Fruit fly (Drosophila melanogaster) whole organism, embryonic: ENCODE measurements around the gene CG7685.

ENCODE experiments used
- Atf3 ChIP-seq: fragments of 200-800 bp; sonication (Bioruptor generic); optimal IDR thresholded peaks from 3 replicates; lab custom pipeline; 2016; ENCODE audit warnings: missing biosample characterization, missing genetic modification characterization
- Blimp-1 ChIP-seq: fragments of 200-800 bp; sonication (Bioruptor generic); optimal IDR thresholded peaks from 3 replicates; lab custom pipeline; 2018; ENCODE audit warnings: missing biosample characterization, missing genetic modification characterization, mild to moderate bottlenecking, moderate library complexity, missing genetic modification reagents
- CG11085 ChIP-seq: fragments of 200-800 bp; sonication (Bioruptor generic); IDR thresholded peaks from 2 replicates; pipeline ENCODE4 v1.3.6; 2022; ENCODE audit warnings: missing biosample characterization, missing genetic modification characterization
- CG12219 ChIP-seq: fragments of 200-800 bp; sonication (Bioruptor generic); optimal IDR thresholded peaks from 3 replicates; lab custom pipeline; 2018; ENCODE audit warnings: missing biosample characterization, mild to moderate bottlenecking, missing genetic modification characterization
- CG12299 ChIP-seq: fragments of 200-800 bp; sonication (Bioruptor generic); optimal IDR thresholded peaks from 2 replicates; lab custom pipeline; 2018; ENCODE audit warnings: missing biosample characterization, mild to moderate bottlenecking, missing genetic modification characterization
- CG1233 ChIP-seq: fragments of 200-800 bp; sonication (Bioruptor generic); optimal IDR thresholded peaks from 4 replicates; lab custom pipeline; 2018; ENCODE audit warnings: missing biosample characterization, mild to moderate bottlenecking, missing genetic modification characterization
- CG12942 ChIP-seq: fragments of 200-800 bp; sonication (Bioruptor generic); optimal IDR thresholded peaks from 3 replicates; lab custom pipeline; 2016; ENCODE audit warnings: missing biosample characterization, missing genetic modification characterization
- CG15479 ChIP-seq: fragments of 200-800 bp; sonication (Bioruptor generic); optimal IDR thresholded peaks from 3 replicates; lab custom pipeline; 2019; ENCODE audit warnings: missing biosample characterization, mild to moderate bottlenecking, missing genetic modification characterization, moderate library complexity
- CG18476 ChIP-seq: fragments of 200-800 bp; sonication (Bioruptor generic); optimal IDR thresholded peaks from 2 replicates; lab custom pipeline; 2016; ENCODE audit warnings: missing biosample characterization, mild to moderate bottlenecking, missing genetic modification characterization
- CG6765 ChIP-seq: fragments of 200-800 bp; sonication (Bioruptor generic); optimal IDR thresholded peaks from 3 replicates; lab custom pipeline; 2017; ENCODE audit warnings: missing biosample characterization, mild to moderate bottlenecking, missing genetic modification characterization
- CG8359 ChIP-seq: fragments of 200-800 bp; sonication (Bioruptor generic); optimal IDR thresholded peaks from 2 replicates; lab custom pipeline; 2017; ENCODE audit warnings: missing biosample characterization, mild to moderate bottlenecking, missing genetic modification characterization, borderline replicate concordance
- CG9215 ChIP-seq: fragments of 200-800 bp; sonication (Bioruptor generic); IDR thresholded peaks from 2 replicates; pipeline ENCODE4 v1.3.6; 2022; ENCODE audit warnings: missing biosample characterization, missing genetic modification characterization
- CkIIα-i1 ChIP-seq: fragments of 200-800 bp; sonication (Bioruptor generic); IDR thresholded peaks from 2 replicates; pipeline ENCODE4 v1.3.6; 2022; ENCODE audit warnings: missing biosample characterization, missing genetic modification characterization
- D19A ChIP-seq: fragments of 200-800 bp; optimal IDR thresholded peaks from 3 replicates; lab custom pipeline; 2019; ENCODE audit warnings: missing biosample characterization, mild to moderate bottlenecking, missing genetic modification characterization, moderate library complexity
- Dip2 ChIP-seq: fragments of 200-800 bp; sonication (Bioruptor generic); IDR thresholded peaks from 2 replicates; pipeline ENCODE4 v1.3.6; 2022; ENCODE audit warnings: missing biosample characterization, missing genetic modification characterization
- Dip3 ChIP-seq: fragments of 200-800 bp; sonication (Bioruptor generic); optimal IDR thresholded peaks from 3 replicates; lab custom pipeline; 2016; ENCODE audit warnings: missing biosample characterization, missing genetic modification characterization
- Hmx ChIP-seq: fragments of 200-800 bp; sonication (Bioruptor generic); optimal IDR thresholded peaks from 2 replicates; lab custom pipeline; 2016; ENCODE audit warnings: missing biosample characterization, missing genetic modification characterization
- Hsf ChIP-seq: fragments of 200-800 bp; sonication (Bioruptor generic); optimal IDR thresholded peaks from 3 replicates; lab custom pipeline; 2016; ENCODE audit warnings: missing biosample characterization, missing genetic modification characterization
- NK7.1 ChIP-seq: fragments of 200-800 bp; sonication (Bioruptor generic); optimal IDR thresholded peaks from 3 replicates; lab custom pipeline; 2016; ENCODE audit warnings: missing biosample characterization, missing genetic modification characterization
- Nf-YC ChIP-seq: fragments of 200-800 bp; optimal IDR thresholded peaks from 3 replicates; lab custom pipeline; 2019; ENCODE audit warnings: missing biosample characterization, mild to moderate bottlenecking, missing genetic modification characterization, moderate library complexity
- PHDP ChIP-seq: fragments of 200-800 bp; sonication (Bioruptor generic); optimal IDR thresholded peaks from 3 replicates; lab custom pipeline; 2018; ENCODE audit warnings: missing biosample characterization, mild to moderate bottlenecking, missing genetic modification characterization, moderate library complexity
- Poxn ChIP-seq: fragments of 200-800 bp; sonication (Bioruptor generic); IDR thresholded peaks from 2 replicates; pipeline ENCODE4 v1.3.6; 2022; ENCODE audit warnings: missing biosample characterization, missing genetic modification characterization
- Rfx ChIP-seq: fragments of 200-800 bp; sonication (Bioruptor generic); IDR thresholded peaks from 2 replicates; pipeline ENCODE4 v1.3.6; 2022; ENCODE audit warnings: missing biosample characterization, missing genetic modification characterization
- Side ChIP-seq: fragments of 200-800 bp; sonication (Bioruptor generic); optimal IDR thresholded peaks from 2 replicates; lab custom pipeline; 2016; ENCODE audit warnings: missing biosample characterization, missing genetic modification characterization
- Tbp ChIP-seq: fragments of >200 bp; optimal IDR thresholded peaks from 2 replicates; lab custom pipeline; 2018; ENCODE audit warnings: missing biosample characterization, missing genetic modification characterization
- Xbp1 ChIP-seq: fragments of 200-800 bp; sonication (Bioruptor generic); optimal IDR thresholded peaks from 3 replicates; lab custom pipeline; 2016; ENCODE audit warnings: missing biosample characterization, mild to moderate bottlenecking, missing genetic modification characterization
- aop ChIP-seq: fragments of 200-800 bp; sonication (Bioruptor generic); IDR thresholded peaks from 2 replicates; pipeline ENCODE4 v1.3.6; 2022; ENCODE audit warnings: missing biosample characterization, missing genetic modification characterization
- ap ChIP-seq: fragments of 200-800 bp; sonication (Bioruptor generic); IDR thresholded peaks from 2 replicates; pipeline ENCODE4 v1.3.6; 2022; ENCODE audit warnings: missing biosample characterization, missing genetic modification characterization
- ato ChIP-seq: fragments of 200-800 bp; sonication (Bioruptor generic); IDR thresholded peaks from 2 replicates; pipeline ENCODE4 v1.3.6; 2022; ENCODE audit warnings: missing biosample characterization, missing genetic modification characterization; ENCODE audit not compliant: partially characterized antibody
- bigmax ChIP-seq: fragments of 200-800 bp; sonication (Bioruptor generic); optimal IDR thresholded peaks from 2 replicates; lab custom pipeline; 2018; ENCODE audit warnings: missing biosample characterization, mild to moderate bottlenecking, missing genetic modification characterization
- caup ChIP-seq: fragments of 200-800 bp; sonication (Bioruptor generic); optimal IDR thresholded peaks from 3 replicates; lab custom pipeline; 2017; ENCODE audit warnings: missing biosample characterization, mild to moderate bottlenecking, missing genetic modification characterization, moderate library complexity; ENCODE audit not compliant: severe bottlenecking
- ci ChIP-seq: fragments of 200-800 bp; sonication (Bioruptor generic); IDR thresholded peaks from 3 replicates; pipeline ENCODE4 v1.3.6; 2022; ENCODE audit warnings: missing biosample characterization, missing genetic modification characterization
- dysf ChIP-seq: fragments of 200-800 bp; sonication (Bioruptor generic); IDR thresholded peaks from 3 replicates; pipeline ENCODE4 v1.3.6; 2022; ENCODE audit warnings: missing biosample characterization, missing genetic modification characterization
- ems ChIP-seq: fragments of 200-800 bp; sonication (Bioruptor generic); optimal IDR thresholded peaks from 3 replicates; lab custom pipeline; 2016; ENCODE audit warnings: missing biosample characterization, missing genetic modification characterization
- fu2 ChIP-seq: fragments of 200-800 bp; sonication (Bioruptor generic); optimal IDR thresholded peaks from 2 replicates; lab custom pipeline; 2016; ENCODE audit warnings: missing biosample characterization, missing genetic modification characterization
- gt ChIP-seq: fragments of 200-800 bp; sonication (Bioruptor generic); IDR thresholded peaks from 2 replicates; pipeline ENCODE4 v1.3.6; 2022; ENCODE audit warnings: missing biosample characterization, missing genetic modification characterization
- hbn ChIP-seq: fragments of 200-800 bp; sonication (Bioruptor generic); IDR thresholded peaks from 2 replicates; pipeline ENCODE4 v1.3.6; 2022; ENCODE audit warnings: missing biosample characterization, missing genetic modification characterization; ENCODE audit not compliant: partially characterized antibody
- hkb ChIP-seq, 2 experiments: fragments of 200-800 bp in 1 of 2; fragments of >200 bp in 1 of 2; sonication (Bioruptor generic) in 1 of 2; IDR thresholded peaks in 1 of 2; optimal IDR thresholded peaks in 1 of 2; 2 replicates each; pipeline versions ENCODE4 v1.3.6 to Lab custom; 2017 to 2022; ENCODE audit warnings: missing biosample characterization in 1 of 2, missing genetic modification characterization in 1 of 2
- pb ChIP-seq: fragments of 200-800 bp; sonication (Bioruptor generic); optimal IDR thresholded peaks from 3 replicates; lab custom pipeline; 2016; ENCODE audit warnings: missing biosample characterization, missing genetic modification characterization
- ro ChIP-seq: fragments of 200-800 bp; sonication (Bioruptor generic); IDR thresholded peaks from 2 replicates; pipeline ENCODE4 v1.3.6; 2022; ENCODE audit warnings: missing biosample characterization, missing genetic modification characterization
- sisA ChIP-seq: fragments of 200-800 bp; sonication (Bioruptor generic); IDR thresholded peaks from 2 replicates; pipeline ENCODE4 v1.3.6; 2022; ENCODE audit warnings: missing biosample characterization, missing genetic modification characterization
- sob ChIP-seq: fragments of 200-800 bp; sonication (Bioruptor generic); IDR thresholded peaks from 2 replicates; pipeline ENCODE4 v1.3.6; 2022; ENCODE audit warnings: missing biosample characterization, missing genetic modification characterization
- tll ChIP-seq, 2 experiments: fragments of 200-800 bp in 1 of 2; fragments of >200 bp in 1 of 2; sonication (Bioruptor generic) in 1 of 2; optimal IDR thresholded peaks; 2 replicates each; lab custom pipeline; 2017 to 2019; ENCODE audit warnings: missing biosample characterization in 2 of 2, missing genetic modification characterization in 2 of 2, mild to moderate bottlenecking in 1 of 2, moderate library complexity in 1 of 2
- tna ChIP-seq: fragments of 200-800 bp; sonication (Bioruptor generic); IDR thresholded peaks from 2 replicates; pipeline ENCODE4 v1.3.6; 2022; ENCODE audit warnings: missing biosample characterization, missing genetic modification characterization; ENCODE audit not compliant: partially characterized antibody
- ttk ChIP-seq: fragments of 200-800 bp; sonication (Bioruptor generic); IDR thresholded peaks from 2 replicates; pipeline ENCODE4 v2.1.2; 2022; ENCODE audit warnings: missing biosample characterization, missing genetic modification characterization
- twi ChIP-seq: fragments of 200-800 bp; optimal IDR thresholded peaks from 2 replicates; lab custom pipeline; 2019; ENCODE audit warnings: missing biosample characterization, mild to moderate bottlenecking, missing genetic modification characterization, moderate library complexity
- tx ChIP-seq: fragments of 200-800 bp; sonication (Bioruptor generic); optimal IDR thresholded peaks from 2 replicates; lab custom pipeline; 2016; ENCODE audit warnings: missing biosample characterization, missing genetic modification characterization
- unpg ChIP-seq: fragments of 200-800 bp; sonication (Bioruptor generic); optimal IDR thresholded peaks from 3 replicates; lab custom pipeline; 2018; ENCODE audit warnings: missing biosample characterization, mild to moderate bottlenecking, missing genetic modification characterization, moderate library complexity
- yki ChIP-seq: fragments of >200 bp; optimal IDR thresholded peaks from 3 replicates; lab custom pipeline; 2018
- z ChIP-seq: fragments of 200-800 bp; sonication (Bioruptor generic); IDR thresholded peaks from 3 replicates; pipeline ENCODE4 v1.3.6; 2022; ENCODE audit warnings: missing biosample characterization, missing genetic modification characterization

The CG7685 gene

DNA sequence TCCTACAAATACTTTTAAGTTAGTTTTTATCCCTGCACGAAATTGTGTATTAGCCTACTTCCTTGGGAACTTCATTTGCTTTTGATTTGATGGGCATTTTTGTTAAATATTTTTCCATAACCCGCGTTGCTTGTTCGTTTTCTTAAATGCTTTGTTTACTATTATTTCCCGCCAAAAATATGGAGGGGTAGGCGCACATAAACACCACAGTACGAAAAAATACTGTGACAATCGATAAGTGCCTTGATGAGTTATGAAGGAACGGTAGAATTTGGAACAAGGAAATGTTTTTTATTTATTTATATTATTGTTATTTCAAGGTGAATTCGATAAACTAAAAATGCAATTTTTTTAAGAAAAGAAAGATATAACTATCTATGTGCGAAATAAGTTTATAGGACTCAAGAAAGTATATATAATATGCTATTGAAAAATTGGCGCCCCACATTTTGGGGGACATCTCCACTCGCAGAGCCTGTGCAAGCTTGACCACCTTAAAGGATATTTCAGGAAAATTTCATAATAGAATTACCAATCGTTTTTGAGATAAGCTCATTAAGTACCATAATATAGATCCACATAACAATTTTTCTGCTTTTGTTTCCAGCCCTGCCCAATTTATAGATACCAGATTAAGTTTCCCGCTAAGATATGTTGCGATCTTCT lies 38.6 kb upstream of the CG7685 start, which contains the start of the genes WRNexo and Nup43 (continued):
- TF ChIP-seq CG8359 (GFP tag; lab: Kevin White, UChicago) (no peak), CG12219 (GFP tag; lab: Kevin White, UChicago) (no peak), Poxn (GFP tag; lab: Robert Waterston, UW) (no peak), Dip2 (GFP tag; lab: Robert Waterston, UW) (no peak), CG12942 (GFP tag; lab: Kevin White, UChicago) (peak; percentile 28), ttk (peak; percentile 36; the same call in 1 of the 2 replicates), CG12299 (no peak), CG15479 (GFP tag; lab: Kevin White, UChicago) (no peak), Xbp1 (peak; percentile 40), Dip3 (GFP tag; lab: Kevin White, UChicago) (peak; percentile 7), aop (GFP tag; lab: Robert Waterston, UW) (no peak), CG1233 (GFP tag; lab: Kevin White, UChicago) (no peak), sob (GFP tag; lab: Robert Waterston, UW) (peak; percentile 37; the same call in 1 of the 2 replicates), tll (GFP tag; optimal IDR thresholded peaks at IDR 0.05; lab: Kevin White, UChicago) (no peak), CkIIα-i1 (GFP tag; lab: Robert Waterston, UW) (no peak), Rfx (GFP tag; lab: Robert Waterston, UW) (peak; percentile 59; the same call in 1 of the 2 replicates), yki (lab: Kevin White, UChicago) (no peak), fu2 (no peak), dysf (GFP tag; lab: Robert Waterston, UW) (peak; percentile 36; the same call in 1 of the 3 replicates), ems (GFP tag; lab: Kevin White, UChicago) (peak; percentile 14), ap (GFP tag; lab: Robert Waterston, UW) (no peak), Tbp (GFP tag; lab: Kevin White, UChicago) (no peak), pb (GFP tag; lab: Kevin White, UChicago) (no peak), Side (GFP tag; lab: Kevin White, UChicago) (no peak), NK7.1 (GFP tag; lab: Kevin White, UChicago) (no peak), gt (GFP tag; lab: Robert Waterston, UW) (no peak), D19A (tag; lab: Kevin White, UChicago) (no peak), CG9215 (0 out of 2 replicates have a peak, but pooled peaks have one; percentile 10), caup (GFP tag; lab: Kevin White, UChicago) (no peak), CG18476 (no peak), unpg (GFP tag; lab: Kevin White, UChicago) (no peak), tna (GFP tag; lab: Robert Waterston, UW) (no peak), ro (GFP tag; lab: Robert Waterston, UW) (no peak), twi (tag; lab: Kevin White, UChicago) (no peak), ci (GFP tag; lab: Robert Waterston, UW) (no peak; the same call in 2 of the 3 replicates), Nf-YC (tag; lab: Kevin White, UChicago) (peak; percentile 33), Blimp-1 (no peak), z (no peak), CG11085 (GFP tag; lab: Robert Waterston, UW) (no peak), tx (GFP tag; lab: Kevin White, UChicago) (no peak), Hsf (GFP tag; lab: Kevin White, UChicago) (peak; percentile 38), sisA (peak; percentile 14; the same call in 1 of the 2 replicates), hkb (optimal IDR thresholded peaks at IDR 0.05; lab: Kevin White, UChicago) (no peak), hkb (GFP tag; IDR thresholded peaks at IDR 0.05; lab: Robert Waterston, UW) (no peak), PHDP (tag; lab: Kevin White, UChicago) (no peak), CG6765 (GFP tag; lab: Kevin White, UChicago) (no peak), bigmax (GFP tag; lab: Kevin White, UChicago) (no peak), Atf3 (GFP tag; lab: Kevin White, UChicago) (peak; percentile 29), Hmx (GFP tag; lab: Kevin White, UChicago) (no peak), hbn (no peak), ato (no peak)
